Worm (Caenorhabditis elegans): ENCODE measurements around the gene C15F1.5.

C15F1.5 gene

DNA sequence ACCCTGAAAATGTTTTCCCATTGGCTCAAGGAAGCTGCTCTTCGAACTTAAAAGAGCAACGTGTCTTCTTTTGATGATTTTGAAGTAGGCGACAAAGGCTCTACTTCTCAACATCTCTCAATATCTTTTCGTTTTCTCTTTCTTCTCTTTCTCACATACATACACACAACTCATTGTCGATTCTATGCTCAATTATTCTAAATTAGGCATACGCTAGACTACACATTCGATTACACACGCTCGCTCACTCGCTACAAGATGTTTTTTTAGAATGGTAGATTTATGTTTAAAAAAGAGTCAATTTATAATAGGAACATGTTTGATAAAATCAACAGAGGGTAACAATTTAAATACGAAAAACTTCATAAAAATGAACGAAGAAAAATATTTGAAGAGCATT lies 28.9 kb downstream of the C15F1.5 start:
- TF ChIP-seq T07F8.4 (tag; optimal IDR thresholded peaks at IDR 0.05): no peak
- no peak for TF ChIP-seq chd-7 (tag; optimal IDR thresholded peaks at IDR 0.05)
- no peak for TF ChIP-seq aptf-2 (GFP tag; conservative IDR thresholded peaks at IDR 0.05)
- no peak for TF ChIP-seq ceh-40 (GFP tag; IDR thresholded peaks at IDR 0.05)
- no peak for TF ChIP-seq cebp-1 (GFP tag; IDR thresholded peaks at IDR 0.05)
- TF ChIP-seq cebp-1 (tag; optimal IDR thresholded peaks at IDR 0.05): no peak
- TF ChIP-seq Y56A3A.18 (GFP tag; IDR thresholded peaks at IDR 0.05): no peak
- TF ChIP-seq nfyb-1 (GFP tag; IDR thresholded peaks at IDR 0.05): no peak
- no peak for TF ChIP-seq madf-8 (GFP tag; conservative IDR thresholded peaks at IDR 0.05)
- no peak for TF ChIP-seq unc-130 (GFP tag; optimal IDR thresholded peaks at IDR 0.05)
- no peak for TF ChIP-seq Y53G8AR.9 (GFP tag; conservative IDR thresholded peaks at IDR 0.05)
- TF ChIP-seq attf-6 (GFP tag; IDR thresholded peaks at IDR 0.05): no peak
- no peak for TF ChIP-seq zfh-2 (GFP tag; conservative IDR thresholded peaks at IDR 0.05)
- TF ChIP-seq F33H1.4 (GFP tag; IDR thresholded peaks at IDR 0.05): no peak

DNA sequence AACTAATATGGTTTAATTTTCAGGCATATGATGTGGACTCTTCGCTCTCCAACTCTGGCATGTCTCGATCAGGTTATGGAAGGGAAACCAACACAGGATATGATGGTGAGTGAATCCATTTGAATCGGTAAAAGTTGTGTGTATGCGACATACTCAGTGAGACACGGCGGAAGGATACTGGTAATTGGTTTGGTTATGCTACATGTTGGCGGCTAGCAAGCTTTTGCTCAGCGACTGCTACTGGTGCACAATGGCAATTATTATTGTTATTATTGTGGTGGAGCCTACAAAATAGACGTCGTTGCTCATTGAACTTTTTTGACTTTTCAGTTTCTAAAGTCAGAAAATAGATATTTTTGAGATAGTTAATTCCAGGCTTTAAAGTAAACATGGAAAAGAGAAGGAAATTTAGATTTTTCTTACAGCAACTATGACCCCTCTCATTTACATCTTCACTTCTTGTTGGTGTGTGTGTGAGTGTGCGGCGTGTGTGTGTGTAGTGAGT lies 29.6 kb downstream of the C15F1.5 start:
- TF ChIP-seq ztf-22 (GFP tag; optimal IDR thresholded peaks at IDR 0.05) (no peak), ceh-27 (GFP tag; optimal IDR thresholded peaks at IDR 0.05) (no peak), hsf-1 (GFP tag; IDR thresholded peaks at IDR 0.05) (no peak), Y79H2A.3 (GFP tag; conservative IDR thresholded peaks at IDR 0.05) (no peak), ztf-28 (GFP tag; IDR thresholded peaks at IDR 0.05) (no peak), bed-1 (GFP tag; IDR thresholded peaks at IDR 0.05) (no peak), C06A6.2 (GFP tag; conservative IDR thresholded peaks at IDR 0.05) (no peak), Y95B8A.8 (GFP tag; IDR thresholded peaks at IDR 0.05) (no peak), pbrm-1 (GFP tag; IDR thresholded peaks at IDR 0.05) (no peak), madf-10 (tag; optimal IDR thresholded peaks at IDR 0.05) (no peak), nfya-2 (GFP tag; IDR thresholded peaks at IDR 0.05) (no peak)

DNA sequence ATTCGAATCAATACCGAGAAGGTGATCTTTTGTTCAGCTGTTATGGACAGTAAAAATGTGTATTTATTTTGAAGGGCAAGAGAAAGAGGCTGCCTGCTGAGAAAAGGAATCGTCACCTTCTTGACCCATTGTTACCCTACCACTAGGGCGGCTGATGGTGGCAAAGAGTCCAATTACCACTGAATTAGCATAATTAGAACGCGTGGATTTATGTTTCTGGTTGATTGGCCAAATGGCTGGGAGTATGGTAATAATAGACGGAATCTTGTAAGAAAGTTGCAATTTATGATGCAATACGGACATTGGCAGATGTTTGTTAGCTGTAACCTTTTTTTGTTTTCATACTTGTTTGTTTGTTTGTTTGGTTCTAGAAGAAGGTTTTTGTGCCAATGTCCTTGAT lies 30.5 kb downstream of the C15F1.5 start:
- TF ChIP-seq dpl-1 (GFP tag; optimal IDR thresholded peaks at IDR 0.05) (no peak), tbx-9 (tag; optimal IDR thresholded peaks at IDR 0.05; ENCODE audit: borderline replicate concordance) (no peak), cebp-2 (GFP tag; IDR thresholded peaks at IDR 0.05) (no peak), snpc-1.3 (tag; optimal IDR thresholded peaks at IDR 0.05; ENCODE audit: insufficient read depth) (no peak), mxl-1 (tag; optimal IDR thresholded peaks at IDR 0.05) (no peak), mes-4 (tag; optimal IDR thresholded peaks at IDR 0.05) (no peak), F10E7.11 (tag; optimal IDR thresholded peaks at IDR 0.05) (no peak), ceh-100 (GFP tag; IDR thresholded peaks at IDR 0.05) (no peak), ztf-25 (GFP tag; IDR thresholded peaks at IDR 0.05) (no peak), rcor-1 (GFP tag; IDR thresholded peaks at IDR 0.05) (no peak), lsl-1 (GFP tag; optimal IDR thresholded peaks at IDR 0.05) (no peak), akir-1 (GFP tag; optimal IDR thresholded peaks at IDR 0.05) (no peak), snpc-4 (GFP tag; optimal IDR thresholded peaks at IDR 0.05) (no peak), snpc-4 (tag; optimal IDR thresholded peaks at IDR 0.05) (no peak), Y67H2A.10 (GFP tag; conservative IDR thresholded peaks at IDR 0.05) (no peak), rpc-1 (optimal IDR thresholded peaks at IDR 0.05) (no peak), rpc-1 (tag; optimal IDR thresholded peaks at IDR 0.05) (no peak), ceh-58 (GFP tag; IDR thresholded peaks at IDR 0.05) (no peak), nfyb-1 (GFP tag; IDR thresholded peaks at IDR 0.05) (no peak)
